Fruit fly (Drosophila melanogaster) whole organism, embryonic: Measurements from ENCODE around the gene Rbp4.

Experiments used
- Asciz ChIP-seq: fragments of 200-800 bp; sonication (Bioruptor generic); optimal IDR thresholded peaks from 2 replicates; lab custom pipeline; 2017; ENCODE audit warnings: missing biosample characterization, mild to moderate bottlenecking, missing genetic modification characterization, missing genetic modification reagents
- B-H1 ChIP-seq: fragments of 200-800 bp; sonication (Bioruptor generic); IDR thresholded peaks from 3 replicates; pipeline ENCODE4 v1.3.6; 2022; ENCODE audit warnings: missing biosample characterization, missing genetic modification characterization
- Blimp-1 ChIP-seq: fragments of 200-800 bp; sonication (Bioruptor generic); optimal IDR thresholded peaks from 3 replicates; lab custom pipeline; 2018; ENCODE audit warnings: missing biosample characterization, missing genetic modification characterization, mild to moderate bottlenecking, moderate library complexity, missing genetic modification reagents
- Bteb2 ChIP-seq: fragments of 200-800 bp; sonication (Bioruptor generic); optimal IDR thresholded peaks from 2 replicates; lab custom pipeline; 2016; ENCODE audit warnings: missing biosample characterization, missing genetic modification characterization
- CG10209 ChIP-seq: fragments of 200-800 bp; sonication (Bioruptor generic); optimal IDR thresholded peaks from 3 replicates; lab custom pipeline; 2017; ENCODE audit warnings: missing biosample characterization, mild to moderate bottlenecking, missing genetic modification characterization, missing genetic modification reagents
- CG11560 ChIP-seq: fragments of 200-800 bp; sonication (Bioruptor generic); IDR thresholded peaks from 3 replicates; pipeline ENCODE4 v1.3.6; 2022; ENCODE audit warnings: missing biosample characterization, missing genetic modification characterization
- CG14014 ChIP-seq: fragments of 200-800 bp; sonication (Bioruptor generic); IDR thresholded peaks from 2 replicates; pipeline ENCODE4 v1.3.6; 2022; ENCODE audit warnings: missing biosample characterization, missing genetic modification characterization
- CG14710 ChIP-seq: fragments of 200-800 bp; sonication (Bioruptor generic); optimal IDR thresholded peaks from 3 replicates; lab custom pipeline; 2019; ENCODE audit warnings: missing biosample characterization, mild to moderate bottlenecking, missing genetic modification characterization, moderate library complexity
- CG15011 ChIP-seq: fragments of 200-800 bp; sonication (Bioruptor generic); optimal IDR thresholded peaks from 3 replicates; lab custom pipeline; 2018; ENCODE audit warnings: missing biosample characterization, mild to moderate bottlenecking, missing genetic modification characterization
- CG16863 ChIP-seq: fragments of 200-800 bp; sonication (Bioruptor generic); optimal IDR thresholded peaks from 3 replicates; lab custom pipeline; 2016; ENCODE audit warnings: missing biosample characterization, missing genetic modification characterization
- CG18599 ChIP-seq: fragments of 200-800 bp; sonication (Bioruptor generic); optimal IDR thresholded peaks from 3 replicates; lab custom pipeline; 2017; ENCODE audit warnings: missing biosample characterization, missing genetic modification characterization, mild to moderate bottlenecking, moderate library complexity, missing genetic modification reagents
- CG2120 ChIP-seq: fragments of 200-800 bp; sonication (Bioruptor generic); optimal IDR thresholded peaks from 3 replicates; lab custom pipeline; 2016; ENCODE audit warnings: missing biosample characterization, missing genetic modification characterization
- CG2712 ChIP-seq: fragments of 200-800 bp; optimal IDR thresholded peaks from 3 replicates; lab custom pipeline; 2019; ENCODE audit warnings: missing biosample characterization, mild to moderate bottlenecking, missing genetic modification characterization, moderate library complexity
- CG2889 ChIP-seq: fragments of 200-800 bp; sonication (Bioruptor generic); IDR thresholded peaks from 3 replicates; pipeline ENCODE4 v1.3.6; 2022; ENCODE audit warnings: missing biosample characterization, missing genetic modification characterization
- CG33213 ChIP-seq: fragments of 200-800 bp; sonication (Bioruptor generic); optimal IDR thresholded peaks from 3 replicates; lab custom pipeline; 2016; ENCODE audit warnings: missing biosample characterization, missing genetic modification characterization
- CG8359 ChIP-seq: fragments of 200-800 bp; sonication (Bioruptor generic); optimal IDR thresholded peaks from 2 replicates; lab custom pipeline; 2017; ENCODE audit warnings: missing biosample characterization, mild to moderate bottlenecking, missing genetic modification characterization, borderline replicate concordance
- CG8924 ChIP-seq: fragments of 200-800 bp; optimal IDR thresholded peaks from 3 replicates; lab custom pipeline; 2019; ENCODE audit warnings: missing biosample characterization, mild to moderate bottlenecking, missing genetic modification characterization, moderate library complexity
- CG9876 ChIP-seq: fragments of 200-800 bp; sonication (Bioruptor generic); optimal IDR thresholded peaks from 2 replicates; lab custom pipeline; 2016; ENCODE audit warnings: missing biosample characterization, missing genetic modification characterization
- CrebB ChIP-seq: fragments of 200-800 bp; sonication (Bioruptor generic); optimal IDR thresholded peaks from 3 replicates; lab custom pipeline; 2018; ENCODE audit warnings: missing biosample characterization, mild to moderate bottlenecking, missing genetic modification characterization
- Doc3 ChIP-seq: fragments of 200-800 bp; sonication (Bioruptor generic); IDR thresholded peaks from 3 replicates; pipeline ENCODE4 v1.3.6; 2022; ENCODE audit warnings: missing biosample characterization, missing genetic modification characterization; ENCODE audit not compliant: partially characterized antibody
- Ets97D ChIP-seq: fragments of 200-800 bp; sonication (Bioruptor generic); optimal IDR thresholded peaks from 3 replicates; lab custom pipeline; 2016; ENCODE audit warnings: missing biosample characterization, missing genetic modification characterization
- Gsc ChIP-seq: fragments of 200-800 bp; sonication (Bioruptor generic); IDR thresholded peaks from 2 replicates; pipeline ENCODE4 v1.3.6; 2022; ENCODE audit warnings: missing biosample characterization, missing genetic modification characterization
- Hey ChIP-seq: fragments of 200-800 bp; sonication (Bioruptor generic); optimal IDR thresholded peaks from 3 replicates; lab custom pipeline; 2018; ENCODE audit warnings: missing biosample characterization, mild to moderate bottlenecking, missing genetic modification characterization
- Hr51 ChIP-seq, 2 experiments: fragments of 200-800 bp; sonication (Bioruptor generic); optimal IDR thresholded peaks; 2 replicates in 1 of 2; 3 replicates in 1 of 2; lab custom pipeline; 2016 to 2018; ENCODE audit warnings: missing biosample characterization in 2 of 2, missing genetic modification characterization in 2 of 2, mild to moderate bottlenecking in 1 of 2, moderate library complexity in 1 of 2
- MBD-R2 ChIP-seq: fragments of 200-800 bp; sonication (Bioruptor generic); IDR thresholded peaks from 2 replicates; pipeline ENCODE4 v1.3.6; 2022; ENCODE audit warnings: missing biosample characterization, missing genetic modification characterization
- NC2α ChIP-seq: fragments of 200-800 bp; sonication (Bioruptor generic); optimal IDR thresholded peaks from 2 replicates; lab custom pipeline; 2016; ENCODE audit warnings: missing biosample characterization, missing genetic modification characterization
- TFAM ChIP-seq: fragments of 200-800 bp; sonication (Bioruptor generic); optimal IDR thresholded peaks from 2 replicates; lab custom pipeline; 2017; ENCODE audit warnings: missing biosample characterization, missing genetic modification characterization, inconsistent platforms
- abd-A ChIP-seq: fragments of 200-800 bp; sonication (Bioruptor generic); optimal IDR thresholded peaks from 3 replicates; lab custom pipeline; 2019; ENCODE audit warnings: missing biosample characterization, mild to moderate bottlenecking, missing genetic modification characterization, moderate library complexity
- aop ChIP-seq: fragments of 200-800 bp; sonication (Bioruptor generic); IDR thresholded peaks from 2 replicates; pipeline ENCODE4 v1.3.6; 2022; ENCODE audit warnings: missing biosample characterization, missing genetic modification characterization
- bab2 ChIP-seq: fragments of 200-800 bp; sonication (Bioruptor generic); optimal IDR thresholded peaks from 2 replicates; lab custom pipeline; 2016; ENCODE audit warnings: missing biosample characterization, missing genetic modification characterization
- bowl ChIP-seq: fragments of 200-800 bp; sonication (Bioruptor generic); IDR thresholded peaks from 2 replicates; pipeline ENCODE4 v1.3.6; 2022; ENCODE audit warnings: missing biosample characterization, missing genetic modification characterization
- br ChIP-seq: fragments of >200 bp; optimal IDR thresholded peaks from 2 replicates; lab custom pipeline; 2017
- corto ChIP-seq: fragments of 200-800 bp; sonication (Bioruptor generic); optimal IDR thresholded peaks from 2 replicates; lab custom pipeline; 2016; ENCODE audit warnings: missing biosample characterization, mild to moderate bottlenecking, missing genetic modification characterization, moderate library complexity
- dmrt11E ChIP-seq: fragments of 200-800 bp; sonication (Bioruptor generic); optimal IDR thresholded peaks from 3 replicates; lab custom pipeline; 2018; ENCODE audit warnings: missing biosample characterization, mild to moderate bottlenecking, missing genetic modification characterization, moderate library complexity
- h ChIP-seq: fragments of >200 bp; optimal IDR thresholded peaks from 2 replicates; lab custom pipeline; 2017
- kah ChIP-seq: fragments of 200-800 bp; sonication (Bioruptor generic); optimal IDR thresholded peaks from 2 replicates; lab custom pipeline; 2018; ENCODE audit warnings: missing biosample characterization, mild to moderate bottlenecking, missing genetic modification characterization
- ken ChIP-seq: fragments of 200-800 bp; sonication (Bioruptor generic); IDR thresholded peaks from 3 replicates; pipeline ENCODE4 v1.3.6; 2022; ENCODE audit warnings: missing biosample characterization, missing genetic modification characterization
- ro ChIP-seq: fragments of 200-800 bp; sonication (Bioruptor generic); IDR thresholded peaks from 2 replicates; pipeline ENCODE4 v1.3.6; 2022; ENCODE audit warnings: missing biosample characterization, missing genetic modification characterization
- scrt ChIP-seq: fragments of 200-800 bp; sonication (Bioruptor generic); optimal IDR thresholded peaks from 2 replicates; lab custom pipeline; 2018; ENCODE audit warnings: missing biosample characterization, mild to moderate bottlenecking, missing genetic modification characterization, moderate library complexity
- sr ChIP-seq: fragments of 200-800 bp; sonication (Bioruptor generic); IDR thresholded peaks from 3 replicates; pipeline ENCODE4 v1.3.6; 2022; ENCODE audit warnings: missing biosample characterization, missing genetic modification characterization
- twi ChIP-seq: fragments of 200-800 bp; optimal IDR thresholded peaks from 2 replicates; lab custom pipeline; 2019; ENCODE audit warnings: missing biosample characterization, mild to moderate bottlenecking, missing genetic modification characterization, moderate library complexity
- vfl ChIP-seq: fragments of 200-800 bp; sonication (Bioruptor generic); optimal IDR thresholded peaks from 2 replicates; lab custom pipeline; 2016; ENCODE audit warnings: missing biosample characterization, missing genetic modification characterization
- yki ChIP-seq: fragments of >200 bp; optimal IDR thresholded peaks from 3 replicates; lab custom pipeline; 2018

Gene Rbp4

dm6 chr3R:13645874-13646370 lies 10.3 kb downstream of the Rbp4 start, which contains the start of gene sqd (continued):
- no peak for TF ChIP-seq sr (GFP tag; lab: Robert Waterston, UW)
- peak; percentile 93 for TF ChIP-seq Ets97D (GFP tag; lab: Kevin White, UChicago)
- TF ChIP-seq Hey (tag; lab: Kevin White, UChicago), result peak; percentile 46
- no peak for TF ChIP-seq corto
- TF ChIP-seq Doc3 (GFP tag; lab: Robert Waterston, UW), result no peak
- peak; percentile 3 for TF ChIP-seq bab2 (GFP tag; lab: Kevin White, UChicago)
- no peak for TF ChIP-seq twi (tag; lab: Kevin White, UChicago)
- TF ChIP-seq kah (GFP tag; lab: Kevin White, UChicago), result no peak
- no peak for TF ChIP-seq ro
- TF ChIP-seq Blimp-1 (GFP tag; lab: Kevin White, UChicago), result no peak
- TF ChIP-seq CG9876 (GFP tag; lab: Kevin White, UChicago), result peak; percentile 51
- TF ChIP-seq CG11560 (tag; lab: Robert Waterston, UW), result no peak
- TF ChIP-seq CG2889 (GFP tag; lab: Robert Waterston, UW), result no peak
- TF ChIP-seq CG8924 (tag; lab: Kevin White, UChicago), result peak; percentile 36
- TF ChIP-seq CrebB, result peak; percentile 31
- TF ChIP-seq CG10209 (GFP tag; lab: Kevin White, UChicago), result peak; percentile 60
- peak; percentile 54 for TF ChIP-seq scrt (GFP tag; lab: Kevin White, UChicago)
- TF ChIP-seq Gsc (GFP tag; lab: Robert Waterston, UW), result no peak
- TF ChIP-seq CG16863, result no peak
- peak; percentile 43 for TF ChIP-seq dmrt11E (tag; lab: Kevin White, UChicago)
- peak; percentile 1 for TF ChIP-seq CG15011 (GFP tag; lab: Kevin White, UChicago)
- TF ChIP-seq yki (lab: Kevin White, UChicago), result no peak
- no peak for TF ChIP-seq bowl (GFP tag; lab: Robert Waterston, UW)
- TF ChIP-seq B-H1 (GFP tag; lab: Robert Waterston, UW), result no peak
- no peak for TF ChIP-seq h (lab: Kevin White, UChicago)
- TF ChIP-seq abd-A, result no peak
- TF ChIP-seq CG14014 (GFP tag; lab: Robert Waterston, UW), result 0 out of 2 replicates have a peak, but pooled peaks have one; percentile 25
- TF ChIP-seq CG14710, result peak; percentile 99
- TF ChIP-seq CG8359 (GFP tag; lab: Kevin White, UChicago), result peak; percentile 64
- peak; percentile 18 for TF ChIP-seq NC2α (GFP tag; lab: Kevin White, UChicago)
- peak; percentile 27; the same call in 1 of the 2 replicates for TF ChIP-seq MBD-R2 (GFP tag; lab: Robert Waterston, UW)
- TF ChIP-seq CG18599 (GFP tag; lab: Kevin White, UChicago), result peak; percentile 62
- TF ChIP-seq vfl (GFP tag; lab: Kevin White, UChicago), result no peak
- TF ChIP-seq CG2120, result peak; percentile 37
- TF ChIP-seq br (lab: Kevin White, UChicago), result no peak
- TF ChIP-seq CG33213 (GFP tag; lab: Kevin White, UChicago), result peak; percentile 60
- TF ChIP-seq Asciz (GFP tag; lab: Kevin White, UChicago), result peak; percentile 44
- TF ChIP-seq aop (GFP tag; lab: Robert Waterston, UW), result no peak
- peak; percentile 14 for TF ChIP-seq Bteb2 (GFP tag; lab: Kevin White, UChicago)
- TF ChIP-seq CG2712 (tag; lab: Kevin White, UChicago), result peak; percentile 10
- peak in 1 of 2 experiments; percentile 27 for TF ChIP-seq Hr51 (GFP tag; optimal IDR thresholded peaks at IDR 0.05; lab: Kevin White, UChicago)
- no peak for TF ChIP-seq TFAM (GFP tag; lab: Kevin White, UChicago)
- TF ChIP-seq ken (GFP tag; lab: Robert Waterston, UW), result no peak
